Worm (Caenorhabditis elegans) whole organism, L4 larva: ENCODE results near the gene T28F3.9.

ENCODE experiments used
- F10B5.3 ChIP-seq: sonication (generic microtip); optimal IDR thresholded peaks from 2 replicates; lab custom pipeline; 2016; ENCODE audit warnings: mild to moderate bottlenecking, missing genetic modification characterization, missing compliant biosample characterization
- F37D6.2 ChIP-seq: sonication (generic microtip); optimal IDR thresholded peaks from 2 replicates; lab custom pipeline; 2016; ENCODE audit warnings: mild to moderate bottlenecking, missing genetic modification characterization, missing compliant biosample characterization
- F44E2.7 ChIP-seq: fragments of 200-800 bp; sonication (Bioruptor generic); IDR thresholded peaks from 2 replicates; pipeline ENCODE4 v2.1.2; 2022; ENCODE audit warnings: missing genetic modification characterization, missing compliant biosample characterization
- R02D3.7 ChIP-seq: fragments of 150-350 bp; sonication (generic microtip); optimal IDR thresholded peaks from 3 replicates; lab custom pipeline; 2014; ENCODE audit warnings: missing biosample characterization, missing genetic modification characterization
- T20F7.1 ChIP-seq: fragments of 200-800 bp; sonication (Bioruptor generic); optimal IDR thresholded peaks from 2 replicates; lab custom pipeline; 2018; ENCODE audit warnings: mild to moderate bottlenecking, missing genetic modification characterization, missing compliant biosample characterization
- T26A8.4 ChIP-seq: fragments of 200-800 bp; sonication (Bioruptor generic); IDR thresholded peaks from 2 replicates; pipeline ENCODE4 v1.3.6; 2022; ENCODE audit warnings: missing genetic modification characterization, missing compliant biosample characterization
- ama-1 ChIP-seq: fragments of 150-350 bp; optimal IDR thresholded peaks from 2 replicates; lab custom pipeline; 2014; ENCODE audit warnings: inconsistent platforms, mixed read lengths
- ceh-28 ChIP-seq: fragments of 150-350 bp; optimal IDR thresholded peaks from 2 replicates; lab custom pipeline; 2014; ENCODE audit warnings: missing biosample characterization, missing genetic modification reagents, missing genetic modification characterization
- ceh-32 ChIP-seq: sonication (generic microtip); optimal IDR thresholded peaks from 2 replicates; lab custom pipeline; 2016; ENCODE audit warnings: mild to moderate bottlenecking, missing genetic modification characterization, missing compliant biosample characterization; ENCODE audit not compliant: poor library complexity
- ceh-82 ChIP-seq: sonication (generic microtip); optimal IDR thresholded peaks from 2 replicates; lab custom pipeline; 2017; ENCODE audit warnings: missing biosample characterization, missing genetic modification characterization
- ces-1 ChIP-seq: fragments of 150-350 bp; sonication (generic microtip); optimal IDR thresholded peaks from 4 replicates; lab custom pipeline; 2014; ENCODE audit warnings: missing biosample characterization, missing genetic modification reagents, missing genetic modification characterization
- daf-19 ChIP-seq: fragments of 200-800 bp; sonication (Bioruptor generic); conservative IDR thresholded peaks from 2 replicates; pipeline ENCODE4 v1.3.6; 2022; ENCODE audit warnings: missing genetic modification characterization, missing compliant biosample characterization
- daf-8 ChIP-seq: fragments of 200-800 bp; sonication (Bioruptor generic); IDR thresholded peaks from 2 replicates; pipeline ENCODE4 v1.3.6; 2022; ENCODE audit warnings: missing genetic modification characterization, missing compliant biosample characterization
- dmd-8 ChIP-seq: fragments of 200-800 bp; sonication (Bioruptor generic); IDR thresholded peaks from 2 replicates; pipeline ENCODE4 v1.3.6; 2022; ENCODE audit warnings: missing genetic modification characterization, missing compliant biosample characterization
- duxl-1 ChIP-seq: sonication (generic microtip); optimal IDR thresholded peaks from 2 replicates; lab custom pipeline; 2016; ENCODE audit warnings: mild to moderate bottlenecking, missing genetic modification characterization, moderate library complexity, missing compliant biosample characterization; ENCODE audit not compliant: poor library complexity
- dve-1 ChIP-seq: sonication (generic microtip); optimal IDR thresholded peaks from 2 replicates; lab custom pipeline; 2017; ENCODE audit warnings: antibody characterized with exemption, mild to moderate bottlenecking, missing genetic modification characterization, missing compliant biosample characterization; ENCODE audit not compliant: insufficient read depth
- egl-27 ChIP-seq: sonication (generic microtip); optimal IDR thresholded peaks from 3 replicates; lab custom pipeline; 2017; ENCODE audit warnings: missing biosample characterization, missing genetic modification reagents, missing genetic modification characterization
- hif-1 ChIP-seq, 2 experiments: sonication (generic microtip); optimal IDR thresholded peaks; 2 replicates each; lab custom pipeline; 2016 to 2017; ENCODE audit warnings: missing compliant biosample characterization in 2 of 2, missing genetic modification characterization in 2 of 2, missing genetic modification reagents in 2 of 2, missing genotype in 2 of 2, mild to moderate bottlenecking in 1 of 2
- hlh-30 ChIP-seq: sonication (generic microtip); optimal IDR thresholded peaks from 2 replicates; lab custom pipeline; 2017; ENCODE audit warnings: antibody characterized with exemption, mild to moderate bottlenecking, missing genetic modification characterization, missing compliant biosample characterization; ENCODE audit not compliant: insufficient read depth
- hmg-1.1 ChIP-seq: fragments of 200-800 bp; sonication (Bioruptor generic); IDR thresholded peaks from 2 replicates; pipeline ENCODE4 v1.3.6; 2022; ENCODE audit warnings: missing genetic modification reagents, missing genetic modification characterization, missing compliant biosample characterization
- jun-1 ChIP-seq: fragments of 150-350 bp; optimal IDR thresholded peaks from 2 replicates; lab custom pipeline; 2014; ENCODE audit warnings: missing biosample characterization, missing genetic modification reagents, missing genetic modification characterization
- lin-1 ChIP-seq: fragments of 200-800 bp; sonication (Bioruptor generic); IDR thresholded peaks from 2 replicates; pipeline ENCODE4 v1.3.6; 2022; ENCODE audit warnings: missing genetic modification reagents, missing genetic modification characterization, missing compliant biosample characterization
- lin-13 ChIP-seq: fragments of 150-350 bp; optimal IDR thresholded peaks from 2 replicates; lab custom pipeline; 2014; ENCODE audit warnings: missing biosample characterization, missing genetic modification reagents, missing genetic modification characterization
- lsy-2 ChIP-seq, 2 experiments: fragments of 150-350 bp in 1 of 2; sonication (generic microtip) in 1 of 2; optimal IDR thresholded peaks; 2 replicates each; lab custom pipeline; 2014 to 2017; ENCODE audit warnings: missing biosample characterization in 2 of 2, missing genetic modification characterization in 2 of 2
- mdl-1 ChIP-seq, 2 experiments: fragments of 150-350 bp in 1 of 2; sonication (generic microtip) in 1 of 2; optimal IDR thresholded peaks; 2 replicates each; lab custom pipeline; 2014 to 2017; ENCODE audit warnings: missing biosample characterization in 2 of 2, missing genetic modification characterization in 2 of 2
- mes-2 ChIP-seq: sonication (generic microtip); optimal IDR thresholded peaks from 2 replicates; lab custom pipeline; 2016; ENCODE audit warnings: missing genotype, mild to moderate bottlenecking, missing genetic modification characterization, missing compliant biosample characterization; ENCODE audit not compliant: poor library complexity, severe bottlenecking
- mxl-2 ChIP-seq: fragments of 200-800 bp; sonication (Bioruptor generic); conservative IDR thresholded peaks from 2 replicates; pipeline ENCODE4 v1.3.6; 2022; ENCODE audit warnings: missing genetic modification reagents, missing genetic modification characterization, missing compliant biosample characterization
- mxl-3 ChIP-seq: fragments of 200-800 bp; sonication (Bioruptor generic); optimal IDR thresholded peaks from 2 replicates; lab custom pipeline; 2018; ENCODE audit warnings: mild to moderate bottlenecking, missing genetic modification characterization, missing compliant biosample characterization
- nhr-102 ChIP-seq: sonication (generic microtip); optimal IDR thresholded peaks from 2 replicates; lab custom pipeline; 2016; ENCODE audit warnings: mild to moderate bottlenecking, missing genetic modification characterization, moderate library complexity, missing compliant biosample characterization
- nhr-11 ChIP-seq: fragments of 150-350 bp; optimal IDR thresholded peaks from 2 replicates; lab custom pipeline; 2014; ENCODE audit warnings: missing biosample characterization, missing genetic modification characterization
- nhr-48 ChIP-seq: sonication (generic microtip); optimal IDR thresholded peaks from 2 replicates; lab custom pipeline; 2016; ENCODE audit warnings: mild to moderate bottlenecking, missing genetic modification characterization, missing compliant biosample characterization
- nhr-77 ChIP-seq: fragments of 150-350 bp; optimal IDR thresholded peaks from 2 replicates; lab custom pipeline; 2014; ENCODE audit warnings: missing biosample characterization, missing genetic modification characterization
- pha-4 ChIP-seq, 2 experiments: fragments of 150-350 bp in 1 of 2; fragments of 200-800 bp in 1 of 2; sonication (Bioruptor generic) in 1 of 2; IDR thresholded peaks in 1 of 2; optimal IDR thresholded peaks in 1 of 2; 2 replicates each; pipeline versions ENCODE4 v1.3.6 to Lab custom; 2014 to 2022; ENCODE audit warnings: missing genetic modification characterization in 2 of 2, missing genetic modification reagents in 2 of 2, missing biosample characterization in 1 of 2, missing compliant biosample characterization in 1 of 2
- skn-1 ChIP-seq: fragments of 150-350 bp; optimal IDR thresholded peaks from 2 replicates; lab custom pipeline; 2014; ENCODE audit warnings: missing biosample characterization, missing genetic modification characterization
- spr-1 ChIP-seq: sonication (generic microtip); optimal IDR thresholded peaks from 2 replicates; lab custom pipeline; 2016; ENCODE audit warnings: mild to moderate bottlenecking, missing genetic modification characterization, missing compliant biosample characterization
- tag-97 ChIP-seq: fragments of 200-800 bp; sonication (Bioruptor generic); IDR thresholded peaks from 2 replicates; pipeline ENCODE4 v1.3.6; 2022; ENCODE audit warnings: missing genetic modification characterization, missing compliant biosample characterization
- tra-1 ChIP-seq: fragments of 200-800 bp; sonication (Bioruptor generic); IDR thresholded peaks from 2 replicates; pipeline ENCODE4 v1.3.6; 2022; ENCODE audit warnings: missing genetic modification reagents, missing genetic modification characterization, missing compliant biosample characterization
- zag-1 ChIP-seq: fragments of 150-350 bp; optimal IDR thresholded peaks from 2 replicates; lab custom pipeline; 2014; ENCODE audit warnings: missing biosample characterization, missing genetic modification characterization
- zfp-2 ChIP-seq: sonication (generic microtip); optimal IDR thresholded peaks from 2 replicates; lab custom pipeline; 2016; ENCODE audit warnings: mild to moderate bottlenecking, missing genetic modification characterization, missing compliant biosample characterization
- ztf-11 ChIP-seq: fragments of 150-350 bp; optimal IDR thresholded peaks from 2 replicates; lab custom pipeline; 2014; ENCODE audit warnings: missing biosample characterization, missing genetic modification characterization

T28F3.9 gene

ce11 chrIV:17263714-17264113, 44.6 kb upstream of the T28F3.9 start (continued):
- no peak for TF ChIP-seq F10B5.3
- TF ChIP-seq tra-1 = 0 out of 2 replicates have a peak, but pooled peaks have one; percentile 63
- TF ChIP-seq skn-1 = no peak
- TF ChIP-seq F44E2.7 = no peak
- TF ChIP-seq lin-13 (GFP tag; lab: Kevin White, UChicago) = peak; percentile 0
- peak; percentile 59 for TF ChIP-seq hlh-30
- TF ChIP-seq ces-1 = no peak
- peak; percentile 88 for TF ChIP-seq nhr-77 (tag; lab: Kevin White, UChicago)
- no peak for TF ChIP-seq ztf-11 (tag; lab: Kevin White, UChicago)
- no peak for TF ChIP-seq hmg-1.1 (GFP tag; lab: Robert Waterston, UW)
- peak; percentile 27 for TF ChIP-seq nhr-102
- TF ChIP-seq duxl-1 (tag; lab: Kevin White, UChicago) = no peak
- TF ChIP-seq lsy-2 (tag; optimal IDR thresholded peaks at IDR 0.05; lab: Kevin White, UChicago) = peak in 1 of 2 experiments; percentile 34
- no peak for TF ChIP-seq pha-4 (GFP tag; IDR thresholded peaks at IDR 0.05; lab: Robert Waterston, UW)
- no peak for TF ChIP-seq pha-4 (tag; optimal IDR thresholded peaks at IDR 0.05; lab: Kevin White, UChicago)
- no peak for TF ChIP-seq ceh-32
- TF ChIP-seq dve-1 = peak; percentile 92
- 0 out of 2 replicates have a peak, but pooled peaks have one; percentile 21 for TF ChIP-seq T26A8.4 (GFP tag; lab: Robert Waterston, UW)
- no peak for TF ChIP-seq egl-27 (tag; lab: Kevin White, UChicago)
- TF ChIP-seq ceh-28 (tag; lab: Kevin White, UChicago) = no peak
- no peak for TF ChIP-seq zfp-2 (tag; lab: Kevin White, UChicago)
- TF ChIP-seq hif-1 (tag; optimal IDR thresholded peaks at IDR 0.05; lab: Kevin White, UChicago) = peak; percentile 7 to 96
- peak; percentile 24 for TF ChIP-seq mes-2 (tag; lab: Kevin White, UChicago)
- peak; percentile 94 for TF ChIP-seq mxl-3 (GFP tag; lab: Kevin White, UChicago)
- peak; percentile 84 for TF ChIP-seq ama-1 (lab: Kevin White, UChicago)
- peak; percentile 75 for TF ChIP-seq nhr-48 (tag; lab: Kevin White, UChicago)
- TF ChIP-seq jun-1 (tag; lab: Kevin White, UChicago) = no peak
- TF ChIP-seq lin-1 (GFP tag; lab: Robert Waterston, UW) = peak; percentile 46; the same call in 1 of the 2 replicates
- TF ChIP-seq tag-97 (GFP tag; lab: Robert Waterston, UW) = no peak
- TF ChIP-seq, all 104 proteins: peak for 26

- no peak for TF ChIP-seq F37D6.2 (tag; lab: Kevin White, UChicago)
- no peak for TF ChIP-seq dmd-8 (GFP tag; lab: Robert Waterston, UW)
- no peak for TF ChIP-seq T20F7.1 (GFP tag; lab: Kevin White, UChicago)
- TF ChIP-seq tag-97 (GFP tag; lab: Robert Waterston, UW) = no peak
- no peak for TF ChIP-seq zag-1 (tag; lab: Kevin White, UChicago)
- TF ChIP-seq spr-1 (tag; lab: Kevin White, UChicago) = no peak
- TF ChIP-seq mxl-2 (GFP tag; lab: Robert Waterston, UW) = no peak
- no peak for TF ChIP-seq mdl-1 (tag; optimal IDR thresholded peaks at IDR 0.05; lab: Kevin White, UChicago)
- no peak for TF ChIP-seq ceh-82 (tag; lab: Kevin White, UChicago)
- no peak for TF ChIP-seq lin-1 (GFP tag; lab: Robert Waterston, UW)
- no peak for TF ChIP-seq R02D3.7 (tag; lab: Kevin White, UChicago)
- no peak for TF ChIP-seq jun-1 (tag; lab: Kevin White, UChicago)
- no peak for TF ChIP-seq daf-19 (GFP tag; lab: Robert Waterston, UW)
- TF ChIP-seq mes-2 (tag; lab: Kevin White, UChicago) = no peak
- TF ChIP-seq daf-8 (GFP tag; lab: Robert Waterston, UW) = no peak
- TF ChIP-seq nhr-11 (tag; lab: Kevin White, UChicago) = no peak
Observed at ce11 chrIV:17264714-17265113, 43.6 kb upstream of the T28F3.9 start, which contains the start of gene F26D10.13. Gene F26D10.13 (minus strand): TSS chrIV:17264814.
